Worm (Caenorhabditis elegans) whole organism, mixed stage, embryonic: Measurements from ENCODE around the gene srt-74.

Source experiments
- bed-3 ChIP-seq: fragments of 200-800 bp; sonication (Bioruptor generic); optimal IDR thresholded peaks from 3 replicates; lab custom pipeline; 2018; ENCODE audit warnings: mild to moderate bottlenecking, missing genetic modification characterization, moderate library complexity, missing compliant biosample characterization
- blmp-1 ChIP-seq: fragments of 150-350 bp; optimal IDR thresholded peaks from 2 replicates; lab custom pipeline; 2014; ENCODE audit warnings: missing biosample characterization, missing genetic modification characterization
- ceh-39 ChIP-seq: fragments of 150-350 bp; optimal IDR thresholded peaks from 2 replicates; lab custom pipeline; 2014; ENCODE audit warnings: missing biosample characterization, missing genetic modification characterization
- ceh-43 ChIP-seq: fragments of 200-800 bp; sonication (Bioruptor generic); optimal IDR thresholded peaks from 2 replicates; lab custom pipeline; 2018; ENCODE audit warnings: mild to moderate bottlenecking, missing genetic modification characterization, moderate library complexity, missing compliant biosample characterization
- ceh-83 ChIP-seq: fragments of 200-800 bp; sonication (Bioruptor generic); optimal IDR thresholded peaks from 2 replicates; lab custom pipeline; 2018; ENCODE audit warnings: mild to moderate bottlenecking, missing genetic modification characterization, missing compliant biosample characterization
- ces-1 ChIP-seq: fragments of 150-350 bp; optimal IDR thresholded peaks from 2 replicates; lab custom pipeline; 2014; ENCODE audit warnings: missing biosample characterization, missing genetic modification reagents, missing genetic modification characterization
- cnd-1 ChIP-seq: fragments of 200-800 bp; sonication (Bioruptor generic); optimal IDR thresholded peaks from 2 replicates; lab custom pipeline; 2018; ENCODE audit warnings: mild to moderate bottlenecking, missing genetic modification characterization, missing compliant biosample characterization
- drap-1 ChIP-seq: fragments of 200-800 bp; sonication (Bioruptor generic); optimal IDR thresholded peaks from 3 replicates; lab custom pipeline; 2018; ENCODE audit warnings: mild to moderate bottlenecking, missing genetic modification characterization, missing compliant biosample characterization
- elt-1 ChIP-seq: sonication (generic microtip); optimal IDR thresholded peaks from 2 replicates; lab custom pipeline; 2017; ENCODE audit warnings: missing genetic modification characterization, mild to moderate bottlenecking, missing compliant biosample characterization, antibody characterized with exemption, moderate library complexity, borderline replicate concordance; ENCODE audit not compliant: insufficient read depth
- elt-3 ChIP-seq: fragments of 150-350 bp; optimal IDR thresholded peaks from 2 replicates; lab custom pipeline; 2014; ENCODE audit warnings: missing biosample characterization, missing genetic modification characterization
- flh-1 ChIP-seq: fragments of 200-800 bp; sonication (Bioruptor generic); optimal IDR thresholded peaks from 2 replicates; lab custom pipeline; 2018; ENCODE audit warnings: mild to moderate bottlenecking, missing genetic modification characterization, moderate library complexity, missing compliant biosample characterization
- ham-2 ChIP-seq: fragments of 200-800 bp; sonication (Bioruptor generic); optimal IDR thresholded peaks from 2 replicates; lab custom pipeline; 2018; ENCODE audit warnings: mild to moderate bottlenecking, missing genetic modification characterization, missing compliant biosample characterization
- hlh-1 ChIP-seq: fragments of 150-350 bp; optimal IDR thresholded peaks from 2 replicates; lab custom pipeline; 2014; ENCODE audit warnings: missing biosample characterization, missing genetic modification reagents, missing genetic modification characterization
- lin-13 ChIP-seq: fragments of 150-350 bp; optimal IDR thresholded peaks from 2 replicates; lab custom pipeline; 2014; ENCODE audit warnings: missing biosample characterization, missing genetic modification characterization
- lin-32 ChIP-seq: fragments of 200-800 bp; sonication (Bioruptor generic); optimal IDR thresholded peaks from 2 replicates; lab custom pipeline; 2018; ENCODE audit warnings: mild to moderate bottlenecking, missing genetic modification characterization, missing compliant biosample characterization
- lsy-2 ChIP-seq: fragments of 150-350 bp; optimal IDR thresholded peaks from 2 replicates; lab custom pipeline; 2014; ENCODE audit warnings: missing biosample characterization, missing genetic modification characterization
- mab-5 ChIP-seq: fragments of 150-350 bp; optimal IDR thresholded peaks from 2 replicates; lab custom pipeline; 2014; ENCODE audit warnings: missing biosample characterization, missing genetic modification characterization
- mep-1 ChIP-seq: fragments of 150-350 bp; optimal IDR thresholded peaks from 2 replicates; lab custom pipeline; 2017; ENCODE audit warnings: missing biosample characterization, missing genetic modification reagents, missing genetic modification characterization, inconsistent platforms
- nhr-12 ChIP-seq: fragments of 150-350 bp; optimal IDR thresholded peaks from 2 replicates; lab custom pipeline; 2014; ENCODE audit warnings: missing biosample characterization, missing genetic modification characterization
- nhr-2 ChIP-seq: fragments of 150-350 bp; optimal IDR thresholded peaks from 2 replicates; lab custom pipeline; 2014; ENCODE audit warnings: missing biosample characterization, missing genetic modification characterization
- nhr-237 ChIP-seq: fragments of 150-350 bp; optimal IDR thresholded peaks from 2 replicates; lab custom pipeline; 2014; ENCODE audit warnings: missing biosample characterization, missing genetic modification characterization
- nhr-28 ChIP-seq: fragments of 150-350 bp; optimal IDR thresholded peaks from 2 replicates; lab custom pipeline; 2014; ENCODE audit warnings: missing biosample characterization, missing genetic modification characterization
- nhr-76 ChIP-seq: sonication (generic microtip); optimal IDR thresholded peaks from 2 replicates; lab custom pipeline; 2017; ENCODE audit warnings: missing biosample characterization, missing genetic modification characterization
- pha-4 ChIP-seq: fragments of 150-350 bp; optimal IDR thresholded peaks from 2 replicates; lab custom pipeline; 2018; ENCODE audit warnings: missing biosample characterization, missing genetic modification reagents, missing genetic modification characterization
- snpc-4 ChIP-seq: fragments of 150-350 bp; optimal IDR thresholded peaks from 2 replicates; lab custom pipeline; 2014; ENCODE audit warnings: missing biosample characterization, missing genetic modification characterization
- tbx-8 ChIP-seq: fragments of 200-800 bp; sonication (Bioruptor generic); optimal IDR thresholded peaks from 2 replicates; lab custom pipeline; 2018; ENCODE audit warnings: mild to moderate bottlenecking, missing genetic modification characterization, moderate library complexity, missing compliant biosample characterization
- zip-8 ChIP-seq: fragments of 150-350 bp; optimal IDR thresholded peaks from 2 replicates; lab custom pipeline; 2014; ENCODE audit warnings: missing biosample characterization, missing genetic modification characterization
- ztf-11 ChIP-seq: fragments of 150-350 bp; optimal IDR thresholded peaks from 2 replicates; lab custom pipeline; 2014; ENCODE audit warnings: missing biosample characterization, missing genetic modification characterization

srt-74 gene

DNA sequence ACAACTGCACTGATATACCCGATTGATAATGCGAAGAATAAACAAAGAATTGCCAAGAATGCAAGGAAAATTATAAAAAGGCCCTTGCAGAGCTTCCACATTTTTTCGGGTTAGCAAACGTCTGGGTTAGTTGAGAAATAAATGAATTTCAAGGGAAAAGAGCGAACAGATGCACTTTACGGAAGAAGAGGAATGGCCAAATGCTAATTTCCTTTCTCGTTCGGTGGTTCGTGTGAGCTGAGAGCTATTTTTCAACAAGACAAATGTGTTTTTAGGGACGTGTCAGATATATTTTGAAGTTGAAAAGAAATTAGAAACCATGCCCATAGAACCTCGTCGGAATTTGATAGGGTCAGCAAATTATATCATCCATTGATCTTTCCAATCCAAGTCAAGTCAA, 21.3 kb downstream of the srt-74 start, which contains the start of gene F40G12.2:
TSS of gene F40G12.2 (minus strand) at position 101 of the 400 bp plus-strand sequence.
- TF ChIP-seq zip-8 (tag; lab: Kevin White, UChicago) (no peak), nhr-76 (no peak), snpc-4 (tag; lab: Kevin White, UChicago) (no peak), lin-32 (GFP tag; lab: Kevin White, UChicago) (no peak), drap-1 (GFP tag; lab: Kevin White, UChicago) (no peak), elt-3 (tag; lab: Kevin White, UChicago) (no peak), nhr-12 (tag; lab: Kevin White, UChicago) (no peak)
- TF ChIP-seq, all 35 proteins: peak for 0

DNA sequence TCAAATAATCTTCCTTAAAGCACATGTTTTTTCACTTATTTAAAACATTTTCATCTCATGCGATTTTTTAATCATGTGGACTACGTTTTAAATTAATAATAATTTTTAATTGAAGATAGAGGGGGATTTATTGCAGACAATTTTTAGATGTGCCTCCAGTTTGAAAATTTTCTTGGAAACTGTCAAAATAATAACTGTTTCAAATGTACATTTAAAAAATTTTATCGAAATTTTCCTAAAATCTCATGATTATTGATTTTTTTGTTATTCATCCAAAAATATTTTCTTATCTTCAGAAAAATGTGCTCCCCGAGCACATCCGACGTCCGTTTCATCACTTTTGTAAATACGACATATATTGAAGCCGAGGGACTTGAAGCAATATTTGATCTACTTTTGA, 25.3 kb downstream of the srt-74 start, which contains the start of gene sre-8:
TSS of gene sre-8 (plus strand) at position 301 of the 400 bp plus-strand sequence.
- TF ChIP-seq ham-2 (GFP tag; lab: Kevin White, UChicago) (no peak), lin-13 (tag; lab: Kevin White, UChicago) (no peak), snpc-4 (tag; lab: Kevin White, UChicago) (no peak), lsy-2 (tag; lab: Kevin White, UChicago) (no peak), ceh-83 (GFP tag; lab: Kevin White, UChicago) (no peak), mab-5 (tag; lab: Kevin White, UChicago) (no peak), ceh-43 (GFP tag; lab: Kevin White, UChicago) (no peak), hlh-1 (no peak), blmp-1 (tag; lab: Kevin White, UChicago) (no peak), nhr-2 (tag; lab: Kevin White, UChicago) (no peak), ceh-39 (tag; lab: Kevin White, UChicago) (no peak)

ce11 chrV:14254221-14254620, 27.9 kb downstream of the srt-74 start, which contains the start of gene K02E11.7:
Gene K02E11.7, minus strand, starts transcription at chrV:14254321.
- TF ChIP-seq hlh-1 (no peak), bed-3 (no peak), ztf-11 (tag; lab: Kevin White, UChicago) (no peak), ham-2 (GFP tag; lab: Kevin White, UChicago) (no peak), blmp-1 (tag; lab: Kevin White, UChicago) (no peak), nhr-2 (tag; lab: Kevin White, UChicago) (no peak), ces-1 (GFP tag; lab: Kevin White, UChicago) (no peak), nhr-12 (tag; lab: Kevin White, UChicago) (no peak)

DNA sequence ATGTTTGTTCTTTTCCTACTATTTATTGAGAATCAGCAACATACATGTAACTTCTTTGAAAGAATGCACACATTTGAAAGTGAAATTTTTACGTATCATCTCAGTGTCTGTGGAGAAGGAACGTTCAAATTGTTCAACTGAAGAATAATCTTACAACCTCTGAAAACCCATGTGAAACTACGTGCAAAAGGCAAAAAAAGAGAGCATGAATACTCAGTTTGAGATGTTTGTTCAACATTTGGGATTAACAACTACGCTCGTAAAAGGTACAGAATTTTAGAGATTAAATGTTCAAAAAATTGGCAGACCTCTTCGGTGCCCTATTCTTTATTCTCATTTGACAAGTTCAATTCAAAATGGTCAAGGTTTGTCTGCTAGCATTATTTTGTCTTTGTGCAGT, 30.1 kb downstream of the srt-74 start, which contains the start of gene K02E11.5:
TSS of gene K02E11.5 (plus strand) at position 301 of the 400 bp plus-strand sequence.
- TF ChIP-seq nhr-237 (tag; lab: Kevin White, UChicago) (no peak), pha-4 (tag; lab: Kevin White, UChicago) (no peak), ceh-83 (GFP tag; lab: Kevin White, UChicago) (no peak), nhr-28 (tag; lab: Kevin White, UChicago) (no peak), elt-1 (tag; lab: Kevin White, UChicago) (no peak), nhr-76 (no peak), ceh-39 (tag; lab: Kevin White, UChicago) (no peak), ham-2 (GFP tag; lab: Kevin White, UChicago) (no peak)

ce11 chrV:14248654-14249053, 33.5 kb downstream of the srt-74 start, which contains the start of gene K02E11.6:
Gene K02E11.6, plus strand, starts transcription at chrV:14248802.
- TF ChIP-seq nhr-12 (tag; lab: Kevin White, UChicago): no peak
- TF ChIP-seq pha-4 (tag; lab: Kevin White, UChicago): no peak
- TF ChIP-seq cnd-1 (tag; lab: Kevin White, UChicago): no peak
- TF ChIP-seq ceh-39 (tag; lab: Kevin White, UChicago): no peak
- no peak for TF ChIP-seq tbx-8
- TF ChIP-seq, all 35 proteins: peak for 0

DNA sequence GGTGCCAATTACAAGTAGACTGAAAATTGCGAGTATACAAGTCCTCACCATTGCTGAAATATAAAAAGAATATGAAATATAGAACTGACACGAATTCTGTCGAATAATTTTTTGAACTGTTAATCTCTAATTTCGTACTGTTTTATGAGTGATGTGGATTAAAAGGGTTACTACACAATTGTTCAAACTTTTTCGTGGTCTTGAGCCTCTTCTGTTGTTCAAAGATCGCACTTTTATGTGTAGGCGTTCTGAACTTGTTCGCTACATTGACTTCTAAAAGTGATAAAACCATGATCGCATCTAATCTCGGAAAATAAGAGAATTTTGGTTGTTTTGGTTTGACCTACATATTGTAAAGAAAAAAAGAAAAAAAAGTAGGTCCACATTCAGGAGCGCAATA, 34.1 kb downstream of the srt-74 start, which contains the start of gene K02E11.4:
TSS of gene K02E11.4 (minus strand) at position 101 of the 400 bp plus-strand sequence.
- no peak for TF ChIP-seq ham-2 (GFP tag; lab: Kevin White, UChicago)
- TF ChIP-seq mep-1 (tag; lab: Kevin White, UChicago): no peak
- no peak for TF ChIP-seq pha-4 (tag; lab: Kevin White, UChicago)
- no peak for TF ChIP-seq flh-1 (GFP tag; lab: Kevin White, UChicago)
- TF ChIP-seq mab-5 (tag; lab: Kevin White, UChicago): no peak
- no peak for TF ChIP-seq elt-1 (tag; lab: Kevin White, UChicago)
- TF ChIP-seq snpc-4 (tag; lab: Kevin White, UChicago): no peak
- TF ChIP-seq nhr-2 (tag; lab: Kevin White, UChicago): no peak
- TF ChIP-seq bed-3: no peak
